Worm (Caenorhabditis elegans): ENCODE data around the gene R05D8.9.
A peak's percentile ranks its signal among the peaks of the same experiment; 100 is the strongest.

R05D8.9 gene

ce11 chrV:2730784-2731480 is 36.4 kb downstream of the R05D8.9 start, which contains the start of gene dod-3:
Gene dod-3 (minus strand): TSS chrV:2731098.
- no peak for TF ChIP-seq skn-1 (tag; optimal IDR thresholded peaks at IDR 0.05)
- no peak for TF ChIP-seq rbr-2 (tag; optimal IDR thresholded peaks at IDR 0.05)
- TF ChIP-seq nhr-48 (tag; optimal IDR thresholded peaks at IDR 0.05): peak; percentile 46
- TF ChIP-seq spr-1 (tag; optimal IDR thresholded peaks at IDR 0.05): no peak
- TF ChIP-seq dpl-1 (GFP tag; optimal IDR thresholded peaks at IDR 0.05): no peak
- TF ChIP-seq F49E8.2 (tag; optimal IDR thresholded peaks at IDR 0.05; ENCODE audit: borderline replicate concordance): no peak
- TF ChIP-seq hlh-11 (tag; optimal IDR thresholded peaks at IDR 0.05): peak; percentile 92
- TF ChIP-seq lin-29 (GFP tag; IDR thresholded peaks at IDR 0.05): no peak
- TF ChIP-seq snpc-4 (tag; optimal IDR thresholded peaks at IDR 0.05): no peak
- TF ChIP-seq hif-1 (tag; optimal IDR thresholded peaks at IDR 0.05): peak in 1 of 2 experiments; percentile 89
- TF ChIP-seq nhr-10 (tag; optimal IDR thresholded peaks at IDR 0.05): peak; percentile 2
- peak in 1 of 2 experiments; percentile 48 for TF ChIP-seq daf-16 (GFP tag; optimal IDR thresholded peaks at IDR 0.05)
- peak; percentile 92 for TF ChIP-seq daf-16 (tag; optimal IDR thresholded peaks at IDR 0.05)
- no peak for TF ChIP-seq hmg-1.1 (GFP tag; IDR thresholded peaks at IDR 0.05)
- peak; percentile 78 for TF ChIP-seq lin-1 (GFP tag; IDR thresholded peaks at IDR 0.05)
- TF ChIP-seq Y75B8A.6 (GFP tag; IDR thresholded peaks at IDR 0.05): no peak
- peak; percentile 74 for TF ChIP-seq ama-1 (optimal IDR thresholded peaks at IDR 0.05)
- TF ChIP-seq tag-97 (GFP tag; IDR thresholded peaks at IDR 0.05): no peak
- TF ChIP-seq ztf-7 (tag; optimal IDR thresholded peaks at IDR 0.05): no peak
- peak; percentile 21; the same call in 1 of the 2 replicates for TF ChIP-seq php-3 (GFP tag; IDR thresholded peaks at IDR 0.05)
- no peak for TF ChIP-seq fos-1 (tag; optimal IDR thresholded peaks at IDR 0.05)
- peak; percentile 89 for TF ChIP-seq dmd-6 (GFP tag; IDR thresholded peaks at IDR 0.05)
- TF ChIP-seq lin-13 (GFP tag; optimal IDR thresholded peaks at IDR 0.05): no peak
- TF ChIP-seq tra-1 (GFP tag; IDR thresholded peaks at IDR 0.05): no peak
- peak; percentile 59 for TF ChIP-seq dve-1 (tag; optimal IDR thresholded peaks at IDR 0.05; ENCODE audit: insufficient read depth)
- TF ChIP-seq mdl-1 (tag; optimal IDR thresholded peaks at IDR 0.05): no peak
- no peak for TF ChIP-seq F37D6.2 (tag; optimal IDR thresholded peaks at IDR 0.05)
- TF ChIP-seq nhr-77 (tag; optimal IDR thresholded peaks at IDR 0.05): peak; percentile 32

- TF ChIP-seq daf-12 (tag; optimal IDR thresholded peaks at IDR 0.05): no peak
- no peak for TF ChIP-seq ceh-44 (GFP tag; IDR thresholded peaks at IDR 0.05)
- TF ChIP-seq dpl-1 (GFP tag; optimal IDR thresholded peaks at IDR 0.05): no peak
- no peak for TF ChIP-seq nhr-41 (GFP tag; IDR thresholded peaks at IDR 0.05)
- TF ChIP-seq nhr-42 (GFP tag; IDR thresholded peaks at IDR 0.05): no peak
- TF ChIP-seq gei-8 (GFP tag; optimal IDR thresholded peaks at IDR 0.05): no peak
- no peak for TF ChIP-seq ztf-11 (tag; optimal IDR thresholded peaks at IDR 0.05)
- TF ChIP-seq zfp-2 (tag; optimal IDR thresholded peaks at IDR 0.05): no peak
- TF ChIP-seq nhr-111 (GFP tag; optimal IDR thresholded peaks at IDR 0.05): no peak
- no peak for TF ChIP-seq lin-15B (tag; optimal IDR thresholded peaks at IDR 0.05)
- TF ChIP-seq lin-13 (GFP tag; optimal IDR thresholded peaks at IDR 0.05): no peak
- no peak for TF ChIP-seq arid-1 (GFP tag; conservative IDR thresholded peaks at IDR 0.05)
- no peak for TF ChIP-seq hlh-11 (tag; optimal IDR thresholded peaks at IDR 0.05)
- TF ChIP-seq F49E8.2 (tag; optimal IDR thresholded peaks at IDR 0.05; ENCODE audit: borderline replicate concordance): no peak
- TF ChIP-seq Y105C5A.15 (GFP tag; IDR thresholded peaks at IDR 0.05): no peak
Observed at ce11 chrV:2728236-2728635, 39.1 kb downstream of the R05D8.9 start, which contains the start of gene str-33. Gene str-33 (plus strand): TSS chrV:2728536.

ce11 chrV:2727101-2727500 is 40.3 kb downstream of the R05D8.9 start, which contains the start of gene str-13:
Gene str-13 (minus strand): TSS chrV:2727201.
- TF ChIP-seq dmd-8 (GFP tag; IDR thresholded peaks at IDR 0.05) (no peak), R02D3.7 (tag; optimal IDR thresholded peaks at IDR 0.05) (no peak), lin-1 (GFP tag; IDR thresholded peaks at IDR 0.05) (no peak), F44E2.7 (GFP tag; IDR thresholded peaks at IDR 0.05) (no peak), zag-1 (tag; optimal IDR thresholded peaks at IDR 0.05) (no peak), duxl-1 (tag; optimal IDR thresholded peaks at IDR 0.05; ENCODE audit: poor library complexity) (no peak), ZK337.2 (GFP tag; IDR thresholded peaks at IDR 0.05) (no peak), lsy-2 (tag; optimal IDR thresholded peaks at IDR 0.05) (no peak), madf-9 (GFP tag; conservative IDR thresholded peaks at IDR 0.05) (no peak), nhr-11 (tag; optimal IDR thresholded peaks at IDR 0.05) (no peak), skn-1 (tag; optimal IDR thresholded peaks at IDR 0.05) (no peak), ama-1 (optimal IDR thresholded peaks at IDR 0.05) (no peak)

All from whole organism, L4 larva.